Fruit fly (Drosophila melanogaster) whole organism, embryonic: ENCODE results near the gene PPP4R2r.

Source experiments
- CG10543 ChIP-seq: fragments of 200-800 bp; sonication (Bioruptor generic); optimal IDR thresholded peaks from 3 replicates; lab custom pipeline; 2017; ENCODE audit warnings: missing biosample characterization, mild to moderate bottlenecking, missing genetic modification characterization, moderate library complexity
- CG11560 ChIP-seq: fragments of 200-800 bp; sonication (Bioruptor generic); IDR thresholded peaks from 3 replicates; pipeline ENCODE4 v1.3.6; 2022; ENCODE audit warnings: missing biosample characterization, missing genetic modification characterization
- CG30020 ChIP-seq: fragments of 200-800 bp; optimal IDR thresholded peaks from 2 replicates; lab custom pipeline; 2019; ENCODE audit warnings: missing biosample characterization, mild to moderate bottlenecking, missing genetic modification characterization, moderate library complexity
- Dfd ChIP-seq, 2 experiments: fragments of >200 bp; optimal IDR thresholded peaks; 2 replicates each; lab custom pipeline; 2017; ENCODE audit warnings: missing biosample characterization in 2 of 2, missing genetic modification characterization in 2 of 2
- Lpt ChIP-seq: fragments of >200 bp; optimal IDR thresholded peaks from 2 replicates; lab custom pipeline; 2018; ENCODE audit warnings: missing biosample characterization, missing genetic modification characterization
- Six4 ChIP-seq: fragments of 200-800 bp; sonication (Bioruptor generic); optimal IDR thresholded peaks from 2 replicates; lab custom pipeline; 2016; ENCODE audit warnings: missing biosample characterization, missing genetic modification characterization
- ato ChIP-seq: fragments of 200-800 bp; sonication (Bioruptor generic); IDR thresholded peaks from 2 replicates; pipeline ENCODE4 v1.3.6; 2022; ENCODE audit warnings: missing biosample characterization, missing genetic modification characterization; ENCODE audit not compliant: partially characterized antibody
- h ChIP-seq: fragments of >200 bp; optimal IDR thresholded peaks from 2 replicates; lab custom pipeline; 2017
- mld ChIP-seq: fragments of 200-800 bp; sonication (Bioruptor generic); IDR thresholded peaks from 3 replicates; pipeline ENCODE4 v1.3.6; 2022; ENCODE audit warnings: missing biosample characterization, missing genetic modification characterization; ENCODE audit not compliant: partially characterized antibody
- twi ChIP-seq: fragments of 200-800 bp; optimal IDR thresholded peaks from 2 replicates; lab custom pipeline; 2019; ENCODE audit warnings: missing biosample characterization, mild to moderate bottlenecking, missing genetic modification characterization, moderate library complexity
- usp ChIP-seq: fragments of >200 bp; optimal IDR thresholded peaks from 2 replicates; lab custom pipeline; 2017; ENCODE audit warnings: missing biosample characterization, missing genetic modification characterization

dm6 chrX:10464531-10464930 lies 14.1 kb upstream of the PPP4R2r start:
- TF ChIP-seq ato (GFP tag; lab: Robert Waterston, UW), result no peak
- no peak for TF ChIP-seq Dfd (GFP tag; optimal IDR thresholded peaks at IDR 0.05; lab: Kevin White, UChicago)
- TF ChIP-seq usp (GFP tag; lab: Kevin White, UChicago), result no peak
- TF ChIP-seq CG10543, result no peak
- no peak for TF ChIP-seq twi (tag; lab: Kevin White, UChicago)
- no peak for TF ChIP-seq Lpt
- no peak for TF ChIP-seq h
- no peak for TF ChIP-seq Six4 (GFP tag; lab: Kevin White, UChicago)
- TF ChIP-seq CG30020 (tag; lab: Kevin White, UChicago), result no peak
- TF ChIP-seq CG11560, result no peak
- TF ChIP-seq mld (GFP tag; lab: Robert Waterston, UW), result no peak
